Fruit fly (Drosophila melanogaster) whole organism, embryonic: ENCODE results near the gene Son.

Source experiments
- ATbp ChIP-seq: fragments of 200-800 bp; sonication (Bioruptor generic); optimal IDR thresholded peaks from 2 replicates; lab custom pipeline; 2017; ENCODE audit warnings: missing biosample characterization, mild to moderate bottlenecking, missing genetic modification characterization, missing genetic modification reagents
- B-H2 ChIP-seq: fragments of 200-800 bp; sonication (Bioruptor generic); optimal IDR thresholded peaks from 2 replicates; lab custom pipeline; 2018; ENCODE audit warnings: missing biosample characterization, mild to moderate bottlenecking, missing genetic modification characterization
- Bgb ChIP-seq: fragments of 200-800 bp; sonication (Bioruptor generic); IDR thresholded peaks from 2 replicates; pipeline ENCODE4 v1.3.6; 2022; ENCODE audit warnings: missing biosample characterization, missing genetic modification characterization; ENCODE audit not compliant: partially characterized antibody
- CG11696 ChIP-seq: fragments of 200-800 bp; sonication (Bioruptor generic); IDR thresholded peaks from 2 replicates; pipeline ENCODE4 v1.3.6; 2022; ENCODE audit warnings: missing biosample characterization, missing genetic modification characterization
- CG12744 ChIP-seq: fragments of 200-800 bp; sonication (Bioruptor generic); optimal IDR thresholded peaks from 2 replicates; lab custom pipeline; 2016; ENCODE audit warnings: missing biosample characterization, missing genetic modification characterization
- CG13624 ChIP-seq: fragments of 200-800 bp; sonication (Bioruptor generic); optimal IDR thresholded peaks from 2 replicates; lab custom pipeline; 2016; ENCODE audit warnings: missing biosample characterization, missing genetic modification characterization
- CG14014 ChIP-seq: fragments of 200-800 bp; sonication (Bioruptor generic); IDR thresholded peaks from 2 replicates; pipeline ENCODE4 v1.3.6; 2022; ENCODE audit warnings: missing biosample characterization, missing genetic modification characterization
- CG14441 ChIP-seq: fragments of 200-800 bp; sonication (Bioruptor generic); IDR thresholded peaks from 2 replicates; pipeline ENCODE4 v1.3.6; 2022; ENCODE audit warnings: missing biosample characterization, missing genetic modification characterization
- CG15073 ChIP-seq: fragments of 200-800 bp; sonication (Bioruptor generic); optimal IDR thresholded peaks from 2 replicates; lab custom pipeline; 2016; ENCODE audit warnings: missing biosample characterization, missing genetic modification characterization
- CG15479 ChIP-seq: fragments of 200-800 bp; sonication (Bioruptor generic); optimal IDR thresholded peaks from 3 replicates; lab custom pipeline; 2019; ENCODE audit warnings: missing biosample characterization, mild to moderate bottlenecking, missing genetic modification characterization, moderate library complexity
- CG15601 ChIP-seq: fragments of 200-800 bp; sonication (Bioruptor generic); optimal IDR thresholded peaks from 3 replicates; lab custom pipeline; 2019; ENCODE audit warnings: missing biosample characterization, mild to moderate bottlenecking, missing genetic modification characterization, moderate library complexity
- CG17829 ChIP-seq: fragments of 200-800 bp; optimal IDR thresholded peaks from 2 replicates; lab custom pipeline; 2019; ENCODE audit warnings: missing biosample characterization, mild to moderate bottlenecking, missing genetic modification characterization, moderate library complexity
- CG2120 ChIP-seq: fragments of 200-800 bp; sonication (Bioruptor generic); optimal IDR thresholded peaks from 3 replicates; lab custom pipeline; 2016; ENCODE audit warnings: missing biosample characterization, missing genetic modification characterization
- CG3065 ChIP-seq: fragments of 200-800 bp; sonication (Bioruptor generic); optimal IDR thresholded peaks from 2 replicates; lab custom pipeline; 2016; ENCODE audit warnings: missing biosample characterization, missing genetic modification characterization
- CG3163 ChIP-seq: fragments of 200-800 bp; sonication (Bioruptor generic); optimal IDR thresholded peaks from 3 replicates; lab custom pipeline; 2016; ENCODE audit warnings: missing biosample characterization, missing genetic modification characterization
- CG32772 ChIP-seq: fragments of 200-800 bp; sonication (Bioruptor generic); IDR thresholded peaks from 2 replicates; pipeline ENCODE4 v1.3.6; 2022; ENCODE audit warnings: missing biosample characterization, missing genetic modification characterization
- CG6683 ChIP-seq: fragments of 200-800 bp; sonication (Bioruptor generic); optimal IDR thresholded peaks from 2 replicates; lab custom pipeline; 2017; ENCODE audit warnings: missing biosample characterization, mild to moderate bottlenecking, missing genetic modification characterization, missing genetic modification reagents
- CG7839 ChIP-seq: fragments of 200-800 bp; sonication (Bioruptor generic); optimal IDR thresholded peaks from 3 replicates; lab custom pipeline; 2018; ENCODE audit warnings: missing biosample characterization, mild to moderate bottlenecking, missing genetic modification characterization, moderate library complexity
- CG8478 ChIP-seq: fragments of >200 bp; optimal IDR thresholded peaks from 2 replicates; lab custom pipeline; 2018
- CG8944 ChIP-seq: fragments of 200-800 bp; sonication (Bioruptor generic); optimal IDR thresholded peaks from 3 replicates; lab custom pipeline; 2016; ENCODE audit warnings: missing biosample characterization, missing genetic modification characterization
- CrebB ChIP-seq: fragments of 200-800 bp; sonication (Bioruptor generic); optimal IDR thresholded peaks from 3 replicates; lab custom pipeline; 2018; ENCODE audit warnings: missing biosample characterization, mild to moderate bottlenecking, missing genetic modification characterization
- Dek ChIP-seq: fragments of 200-800 bp; sonication (Bioruptor generic); optimal IDR thresholded peaks from 3 replicates; lab custom pipeline; 2019; ENCODE audit warnings: missing biosample characterization, mild to moderate bottlenecking, missing genetic modification characterization, moderate library complexity
- Dll ChIP-seq: fragments of 200-800 bp; sonication (Bioruptor generic); IDR thresholded peaks from 4 replicates; pipeline ENCODE4 v1.3.6; 2022; ENCODE audit warnings: missing biosample characterization, missing genetic modification characterization; ENCODE audit not compliant: partially characterized antibody
- E2f1 ChIP-seq: fragments of 200-800 bp; sonication (Bioruptor generic); IDR thresholded peaks from 2 replicates; pipeline ENCODE4 v1.3.6; 2022; ENCODE audit warnings: missing biosample characterization, missing genetic modification characterization
- Gug ChIP-seq: fragments of 200-800 bp; sonication (Bioruptor generic); IDR thresholded peaks from 4 replicates; pipeline ENCODE4 v1.3.6; 2022; ENCODE audit warnings: missing biosample characterization, missing genetic modification characterization
- Hand ChIP-seq: fragments of 200-800 bp; sonication (Bioruptor generic); optimal IDR thresholded peaks from 2 replicates; lab custom pipeline; 2017; ENCODE audit warnings: mild to moderate bottlenecking, missing biosample characterization, missing genetic modification reagents, missing genetic modification characterization
- Hr51 ChIP-seq, 2 experiments: fragments of 200-800 bp; sonication (Bioruptor generic); optimal IDR thresholded peaks; 2 replicates in 1 of 2; 3 replicates in 1 of 2; lab custom pipeline; 2016 to 2018; ENCODE audit warnings: missing biosample characterization in 2 of 2, missing genetic modification characterization in 2 of 2, mild to moderate bottlenecking in 1 of 2, moderate library complexity in 1 of 2
- Lim3 ChIP-seq: fragments of 200-800 bp; sonication (Bioruptor generic); IDR thresholded peaks from 2 replicates; pipeline ENCODE4 v1.3.6; 2022; ENCODE audit warnings: missing biosample characterization, missing genetic modification characterization
- MTF-1 ChIP-seq: fragments of 200-800 bp; sonication (Bioruptor generic); optimal IDR thresholded peaks from 2 replicates; lab custom pipeline; 2018; ENCODE audit warnings: missing biosample characterization, mild to moderate bottlenecking, missing genetic modification characterization, borderline replicate concordance
- Med ChIP-seq: fragments of 200-800 bp; sonication (Bioruptor generic); peaks from one replicate; lab custom pipeline; 2016; ENCODE audit warnings: missing biosample characterization, missing genetic modification characterization, mild to moderate bottlenecking, inconsistent platforms, moderate library complexity
- Mes4 ChIP-seq: fragments of 200-800 bp; sonication (Bioruptor generic); optimal IDR thresholded peaks from 2 replicates; lab custom pipeline; 2016; ENCODE audit warnings: missing biosample characterization, missing genetic modification characterization
- Mrtf ChIP-seq: fragments of 200-800 bp; sonication (Bioruptor generic); IDR thresholded peaks from 3 replicates; pipeline ENCODE4 v1.3.6; 2022; ENCODE audit warnings: missing biosample characterization, missing genetic modification characterization
- Sry-β ChIP-seq: fragments of 200-800 bp; sonication (Bioruptor generic); optimal IDR thresholded peaks from 2 replicates; lab custom pipeline; 2018; ENCODE audit warnings: missing biosample characterization, mild to moderate bottlenecking, missing genetic modification characterization, moderate library complexity
- Vsx1 ChIP-seq: fragments of 200-800 bp; sonication (Bioruptor generic); optimal IDR thresholded peaks from 2 replicates; lab custom pipeline; 2017; ENCODE audit warnings: missing biosample characterization, mild to moderate bottlenecking, missing genetic modification characterization, missing genetic modification reagents
- ase ChIP-seq: fragments of 200-800 bp; sonication (Bioruptor generic); IDR thresholded peaks from 3 replicates; pipeline ENCODE4 v1.3.6; 2022; ENCODE audit warnings: missing biosample characterization, missing genetic modification characterization
- crp ChIP-seq, 2 experiments: fragments of 200-800 bp; sonication (Bioruptor generic); optimal IDR thresholded peaks; 2 replicates in 1 of 2; 3 replicates in 1 of 2; lab custom pipeline; 2017; ENCODE audit warnings: missing biosample characterization in 2 of 2, missing genetic modification characterization in 2 of 2, mild to moderate bottlenecking in 1 of 2, moderate library complexity in 1 of 2
- eve ChIP-seq, 2 experiments: fragments of >200 bp; optimal IDR thresholded peaks; 2 replicates each; lab custom pipeline; 2017; ENCODE audit warnings: missing biosample characterization in 2 of 2, missing genetic modification characterization in 2 of 2
- fd102C ChIP-seq: fragments of 200-800 bp; sonication (Bioruptor generic); optimal IDR thresholded peaks from 2 replicates; lab custom pipeline; 2018; ENCODE audit warnings: missing biosample characterization, mild to moderate bottlenecking, missing genetic modification characterization, moderate library complexity
- fd96Cb ChIP-seq: fragments of 200-800 bp; sonication (Bioruptor generic); optimal IDR thresholded peaks from 2 replicates; lab custom pipeline; 2018; ENCODE audit warnings: missing biosample characterization, mild to moderate bottlenecking, missing genetic modification characterization, moderate library complexity
- klu ChIP-seq: fragments of 200-800 bp; sonication (Bioruptor generic); IDR thresholded peaks from 2 replicates; pipeline ENCODE4 v1.3.6; 2022; ENCODE audit warnings: missing biosample characterization, missing genetic modification characterization
- kni ChIP-seq: fragments of 200-800 bp; sonication (Bioruptor generic); optimal IDR thresholded peaks from 3 replicates; lab custom pipeline; 2017; ENCODE audit warnings: mild to moderate bottlenecking, missing biosample characterization, missing genetic modification reagents, missing genetic modification characterization
- lov ChIP-seq, 2 experiments: fragments of 200-800 bp in 1 of 2; fragments of >200 bp in 1 of 2; sonication (Bioruptor generic) in 1 of 2; IDR thresholded peaks in 1 of 2; optimal IDR thresholded peaks in 1 of 2; 2 replicates in 1 of 2; 3 replicates in 1 of 2; pipeline versions ENCODE4 v1.3.6 to Lab custom; 2017 to 2022; ENCODE audit warnings: missing biosample characterization in 1 of 2, missing genetic modification characterization in 1 of 2
- mld ChIP-seq: fragments of 200-800 bp; sonication (Bioruptor generic); IDR thresholded peaks from 3 replicates; pipeline ENCODE4 v1.3.6; 2022; ENCODE audit warnings: missing biosample characterization, missing genetic modification characterization; ENCODE audit not compliant: partially characterized antibody
- nerfin-1 ChIP-seq: fragments of 200-800 bp; sonication (Bioruptor generic); optimal IDR thresholded peaks from 3 replicates; lab custom pipeline; 2019; ENCODE audit warnings: missing biosample characterization, mild to moderate bottlenecking, missing genetic modification characterization, moderate library complexity
- otp ChIP-seq: fragments of 200-800 bp; sonication (Bioruptor generic); IDR thresholded peaks from 3 replicates; pipeline ENCODE4, ENCODE4 v1.3.6; 2022; ENCODE audit warnings: missing biosample characterization, missing genetic modification characterization
- seq ChIP-seq: fragments of 200-800 bp; sonication (Bioruptor generic); IDR thresholded peaks from 2 replicates; pipeline ENCODE4 v1.3.6; 2022; ENCODE audit warnings: missing biosample characterization, missing genetic modification characterization
- toy ChIP-seq: fragments of 200-800 bp; sonication (Bioruptor generic); IDR thresholded peaks from 2 replicates; pipeline ENCODE4 v1.3.6; 2022; ENCODE audit warnings: missing biosample characterization, missing genetic modification characterization
- trh ChIP-seq: fragments of 200-800 bp; sonication (Bioruptor generic); optimal IDR thresholded peaks from 2 replicates; lab custom pipeline; 2016; ENCODE audit warnings: missing biosample characterization, missing genetic modification characterization

Gene Son

DNA sequence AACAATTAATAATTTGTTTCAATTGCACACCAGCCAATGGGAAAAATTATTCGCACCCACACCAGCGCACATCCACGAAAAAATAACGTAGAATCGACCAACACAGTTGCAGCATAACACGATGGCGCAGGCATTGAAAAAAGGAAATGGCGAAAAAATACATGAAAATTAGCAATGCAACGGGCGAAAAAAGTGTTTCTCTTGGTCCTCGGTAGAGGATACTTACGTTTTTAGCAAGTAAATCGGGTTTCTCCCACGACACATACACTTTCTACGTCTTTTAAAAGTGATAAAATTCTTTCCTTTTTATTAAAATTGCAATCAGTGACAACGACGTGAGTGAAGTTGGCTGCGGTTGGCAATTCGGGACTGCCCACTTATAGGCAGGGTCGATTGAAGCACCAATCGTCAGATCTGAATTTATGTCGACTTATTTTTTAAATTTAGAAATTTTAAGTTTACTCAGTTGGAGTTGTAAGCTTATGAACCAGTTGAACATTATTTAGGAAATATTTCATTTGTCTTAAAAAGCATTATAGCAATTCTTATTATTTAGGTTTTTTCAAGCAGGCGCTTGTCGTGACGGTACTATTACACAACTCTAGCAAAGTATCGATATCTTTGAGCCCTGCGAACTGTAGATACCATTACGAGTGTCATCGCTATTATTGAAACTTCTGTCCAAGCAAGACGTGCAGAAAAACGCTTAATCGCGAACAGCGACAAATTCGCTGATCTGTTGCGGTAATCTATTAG is at the start of gene Son, which contains the start of gene Kap-alpha3 (continued):
- no peak for TF ChIP-seq lov (optimal IDR thresholded peaks at IDR 0.05; lab: Kevin White, UChicago)
- TF ChIP-seq lov (GFP tag; IDR thresholded peaks at IDR 0.05; lab: Robert Waterston, UW), result peak; percentile 92
- peak; percentile 83 for TF ChIP-seq CG3065 (GFP tag; lab: Kevin White, UChicago)
- TF ChIP-seq ATbp (GFP tag; lab: Kevin White, UChicago), result peak; percentile 88
- peak; percentile 86 for TF ChIP-seq CG14014 (GFP tag; lab: Robert Waterston, UW)
- TF ChIP-seq fd102C, result peak; percentile 91
- peak; percentile 98 for TF ChIP-seq kni (GFP tag; lab: Kevin White, UChicago)
- peak; percentile 90 for TF ChIP-seq CG17829 (tag; lab: Kevin White, UChicago)
- peak; percentile 84 for TF ChIP-seq ase (GFP tag; lab: Robert Waterston, UW)
- peak in 1 of 2 experiments; percentile 63 for TF ChIP-seq crp (GFP tag; optimal IDR thresholded peaks at IDR 0.05; lab: Kevin White, UChicago)
- TF ChIP-seq CrebB (tag; lab: Kevin White, UChicago), result peak; percentile 91
- peak; percentile 90 for TF ChIP-seq nerfin-1 (tag; lab: Kevin White, UChicago)
- peak; percentile 87 for TF ChIP-seq Dek (tag; lab: Kevin White, UChicago)
- TF ChIP-seq klu, result peak; percentile 93
- peak; percentile 99 for TF ChIP-seq Med
- peak; percentile 97 for TF ChIP-seq B-H2
- TF ChIP-seq Hand (GFP tag; lab: Kevin White, UChicago), result peak; percentile 82
- TF ChIP-seq E2f1 (GFP tag; lab: Robert Waterston, UW), result no peak; the same call in none of the 2 replicates
- TF ChIP-seq Mrtf (GFP tag; lab: Robert Waterston, UW), result peak; percentile 75
- TF ChIP-seq CG6683 (GFP tag; lab: Kevin White, UChicago), result peak; percentile 85
- peak; percentile 88 for TF ChIP-seq CG32772
- TF ChIP-seq CG11696 (GFP tag; lab: Robert Waterston, UW), result peak; percentile 67
- peak; percentile 56 for TF ChIP-seq CG15479 (GFP tag; lab: Kevin White, UChicago)
- peak; percentile 86 for TF ChIP-seq Vsx1 (GFP tag; lab: Kevin White, UChicago)
- 0 out of 2 replicates have a peak, but pooled peaks have one; percentile 11 for TF ChIP-seq Lim3 (GFP tag; lab: Robert Waterston, UW)
- peak; percentile 57; the same call in 1 of the 3 replicates for TF ChIP-seq mld (GFP tag; lab: Robert Waterston, UW)
- peak; percentile 87 for TF ChIP-seq CG14441
- TF ChIP-seq Bgb (GFP tag; lab: Robert Waterston, UW), result peak; percentile 78
- peak; percentile 81 for TF ChIP-seq Gug (GFP tag; lab: Robert Waterston, UW)
- peak; percentile 81 for TF ChIP-seq seq (GFP tag; lab: Robert Waterston, UW)
- TF ChIP-seq CG8944, result peak; percentile 93
- peak; percentile 94 for TF ChIP-seq Dll (GFP tag; lab: Robert Waterston, UW)
- peak; percentile 91 for TF ChIP-seq CG12744 (GFP tag; lab: Kevin White, UChicago)
- no peak for TF ChIP-seq CG8478 (lab: Kevin White, UChicago)
- peak; percentile 93 for TF ChIP-seq CG2120 (GFP tag; lab: Kevin White, UChicago)
- TF ChIP-seq CG15073 (GFP tag; lab: Kevin White, UChicago), result peak; percentile 57
- TF ChIP-seq MTF-1 (GFP tag; lab: Kevin White, UChicago), result peak; percentile 96
- TF ChIP-seq CG3163, result peak; percentile 81
- TF ChIP-seq CG13624 (GFP tag; lab: Kevin White, UChicago), result peak; percentile 98
- TF ChIP-seq trh (GFP tag; lab: Kevin White, UChicago), result peak; percentile 88
- TF ChIP-seq CG7839, result peak; percentile 89
- peak; percentile 82; the same call in 2 of the 3 replicates for TF ChIP-seq otp (GFP tag; lab: Robert Waterston, UW)
- TF ChIP-seq Hr51 (GFP tag; optimal IDR thresholded peaks at IDR 0.05; lab: Kevin White, UChicago), result peak; percentile 86 to 95
- TF ChIP-seq Sry-β (GFP tag; lab: Kevin White, UChicago), result peak; percentile 89
- TF ChIP-seq eve (GFP tag; optimal IDR thresholded peaks at IDR 0.05; lab: Kevin White, UChicago), result no peak
- TF ChIP-seq fd96Cb (tag; lab: Kevin White, UChicago), result peak; percentile 74
- TF ChIP-seq Mes4 (GFP tag; lab: Kevin White, UChicago), result peak; percentile 96
- peak; percentile 69; the same call in 1 of the 2 replicates for TF ChIP-seq toy
- TF ChIP-seq CG15601 (tag; lab: Kevin White, UChicago), result peak; percentile 93
